Fruit fly (Drosophila melanogaster): ENCODE data around the gene CG33658.

The CG33658 gene

dm6 chr3R:24799503-24799902 is 41.5 kb downstream of the CG33658 start, which contains the start of gene Ude:
Gene Ude, minus strand, starts transcription at chr3R:24799668.
- TF ChIP-seq vri (GFP tag; optimal IDR thresholded peaks at IDR 0.05) (peak; percentile 19), CG6792 (GFP tag; optimal IDR thresholded peaks at IDR 0.05) (no peak), net (GFP tag; optimal IDR thresholded peaks at IDR 0.05) (no peak)

- TF ChIP-seq Met (GFP tag; optimal IDR thresholded peaks at IDR 0.05) (no peak), CG8119 (GFP tag; IDR thresholded peaks at IDR 0.05) (peak; percentile 34; the same call in 2 of the 3 replicates), fd59A (GFP tag; optimal IDR thresholded peaks at IDR 0.05) (no peak)
These were observed 42.4 kb downstream of the CG33658 start for dm6 chr3R:24798595-24798994.

Data from whole organism, prepupa.